Worm (Caenorhabditis elegans) whole organism, mixed stage, embryonic: ENCODE measurements around the gene mep-1.

Experiments used
- ceh-83 ChIP-seq: fragments of 200-800 bp; sonication (Bioruptor generic); optimal IDR thresholded peaks from 2 replicates; lab custom pipeline; 2018; ENCODE audit warnings: mild to moderate bottlenecking, missing genetic modification characterization, missing compliant biosample characterization
- cnd-1 ChIP-seq: fragments of 200-800 bp; sonication (Bioruptor generic); optimal IDR thresholded peaks from 2 replicates; lab custom pipeline; 2018; ENCODE audit warnings: mild to moderate bottlenecking, missing genetic modification characterization, missing compliant biosample characterization
- drap-1 ChIP-seq: fragments of 200-800 bp; sonication (Bioruptor generic); optimal IDR thresholded peaks from 3 replicates; lab custom pipeline; 2018; ENCODE audit warnings: mild to moderate bottlenecking, missing genetic modification characterization, missing compliant biosample characterization
- elt-1 ChIP-seq: sonication (generic microtip); optimal IDR thresholded peaks from 2 replicates; lab custom pipeline; 2017; ENCODE audit warnings: missing genetic modification characterization, mild to moderate bottlenecking, missing compliant biosample characterization, antibody characterized with exemption, moderate library complexity, borderline replicate concordance; ENCODE audit not compliant: insufficient read depth
- elt-3 ChIP-seq: fragments of 150-350 bp; optimal IDR thresholded peaks from 2 replicates; lab custom pipeline; 2014; ENCODE audit warnings: missing biosample characterization, missing genetic modification characterization
- flh-1 ChIP-seq: fragments of 200-800 bp; sonication (Bioruptor generic); optimal IDR thresholded peaks from 2 replicates; lab custom pipeline; 2018; ENCODE audit warnings: mild to moderate bottlenecking, missing genetic modification characterization, moderate library complexity, missing compliant biosample characterization
- ham-2 ChIP-seq: fragments of 200-800 bp; sonication (Bioruptor generic); optimal IDR thresholded peaks from 2 replicates; lab custom pipeline; 2018; ENCODE audit warnings: mild to moderate bottlenecking, missing genetic modification characterization, missing compliant biosample characterization
- hlh-1 ChIP-seq: fragments of 150-350 bp; optimal IDR thresholded peaks from 2 replicates; lab custom pipeline; 2014; ENCODE audit warnings: missing biosample characterization, missing genetic modification reagents, missing genetic modification characterization
- mab-5 ChIP-seq: fragments of 150-350 bp; optimal IDR thresholded peaks from 2 replicates; lab custom pipeline; 2014; ENCODE audit warnings: missing biosample characterization, missing genetic modification characterization
- mls-2 ChIP-seq: sonication (generic microtip); optimal IDR thresholded peaks from 2 replicates; lab custom pipeline; 2016; ENCODE audit warnings: mild to moderate bottlenecking, missing genetic modification characterization, moderate library complexity, missing compliant biosample characterization
- nhr-12 ChIP-seq: fragments of 150-350 bp; optimal IDR thresholded peaks from 2 replicates; lab custom pipeline; 2014; ENCODE audit warnings: missing biosample characterization, missing genetic modification characterization
- nhr-2 ChIP-seq: fragments of 150-350 bp; optimal IDR thresholded peaks from 2 replicates; lab custom pipeline; 2014; ENCODE audit warnings: missing biosample characterization, missing genetic modification characterization
- pha-4 ChIP-seq: fragments of 150-350 bp; optimal IDR thresholded peaks from 2 replicates; lab custom pipeline; 2018; ENCODE audit warnings: missing biosample characterization, missing genetic modification reagents, missing genetic modification characterization
- sem-2 ChIP-seq: fragments of 200-800 bp; sonication (Bioruptor generic); optimal IDR thresholded peaks from 2 replicates; lab custom pipeline; 2018; ENCODE audit warnings: mild to moderate bottlenecking, missing genetic modification characterization, missing compliant biosample characterization
- sptf-1 ChIP-seq: sonication (generic microtip); optimal IDR thresholded peaks from 2 replicates; lab custom pipeline; 2017; ENCODE audit warnings: mild to moderate bottlenecking, missing genetic modification characterization, moderate library complexity, missing compliant biosample characterization
- tbx-8 ChIP-seq: fragments of 200-800 bp; sonication (Bioruptor generic); optimal IDR thresholded peaks from 2 replicates; lab custom pipeline; 2018; ENCODE audit warnings: mild to moderate bottlenecking, missing genetic modification characterization, moderate library complexity, missing compliant biosample characterization
- unc-120 ChIP-seq: sonication (generic microtip); optimal IDR thresholded peaks from 2 replicates; lab custom pipeline; 2017; ENCODE audit warnings: missing genetic modification characterization, missing compliant biosample characterization; ENCODE audit not compliant: poor library complexity, severe bottlenecking
- unc-62 ChIP-seq: fragments of 150-350 bp; optimal IDR thresholded peaks from 2 replicates; lab custom pipeline; 2014; ENCODE audit warnings: missing biosample characterization, missing genetic modification reagents, missing genetic modification characterization
- zip-8 ChIP-seq: fragments of 150-350 bp; optimal IDR thresholded peaks from 2 replicates; lab custom pipeline; 2014; ENCODE audit warnings: missing biosample characterization, missing genetic modification characterization
- ztf-11 ChIP-seq: fragments of 150-350 bp; optimal IDR thresholded peaks from 2 replicates; lab custom pipeline; 2014; ENCODE audit warnings: missing biosample characterization, missing genetic modification characterization

mep-1 gene

ce11 chrIV:11568249-11568940 is 44.0 kb downstream of the mep-1 start:
- TF ChIP-seq pha-4 (tag; lab: Kevin White, UChicago) (peak; percentile 82), ham-2 (GFP tag; lab: Kevin White, UChicago) (peak; percentile 26), drap-1 (no peak), sptf-1 (tag; lab: Kevin White, UChicago) (no peak)

DNA sequence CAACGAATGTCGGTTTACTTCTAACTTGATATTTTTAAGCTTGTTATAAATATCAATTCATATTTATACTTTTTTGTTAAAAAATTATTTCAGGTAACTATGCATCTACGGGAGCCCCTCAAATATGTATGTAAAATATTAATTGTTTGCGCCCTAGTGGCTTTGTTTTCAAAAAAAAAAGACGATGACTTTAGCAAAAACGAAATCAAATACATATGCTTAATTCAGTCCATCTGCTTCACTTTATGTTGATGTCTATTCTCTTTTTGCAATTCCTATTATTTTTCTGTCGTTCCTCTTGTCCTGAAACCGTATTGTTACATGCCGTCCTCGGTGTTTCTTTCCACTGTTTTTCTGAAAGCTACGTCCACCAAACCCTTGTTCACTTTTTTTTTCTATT is 45.4 kb downstream of the mep-1 start:
- TF ChIP-seq flh-1 (GFP tag; lab: Kevin White, UChicago) (no peak), sptf-1 (tag; lab: Kevin White, UChicago) (no peak), elt-3 (no peak), mab-5 (tag; lab: Kevin White, UChicago) (no peak), cnd-1 (tag; lab: Kevin White, UChicago) (no peak), ceh-83 (GFP tag; lab: Kevin White, UChicago) (no peak), tbx-8 (GFP tag; lab: Kevin White, UChicago) (no peak), nhr-12 (tag; lab: Kevin White, UChicago) (no peak)

DNA sequence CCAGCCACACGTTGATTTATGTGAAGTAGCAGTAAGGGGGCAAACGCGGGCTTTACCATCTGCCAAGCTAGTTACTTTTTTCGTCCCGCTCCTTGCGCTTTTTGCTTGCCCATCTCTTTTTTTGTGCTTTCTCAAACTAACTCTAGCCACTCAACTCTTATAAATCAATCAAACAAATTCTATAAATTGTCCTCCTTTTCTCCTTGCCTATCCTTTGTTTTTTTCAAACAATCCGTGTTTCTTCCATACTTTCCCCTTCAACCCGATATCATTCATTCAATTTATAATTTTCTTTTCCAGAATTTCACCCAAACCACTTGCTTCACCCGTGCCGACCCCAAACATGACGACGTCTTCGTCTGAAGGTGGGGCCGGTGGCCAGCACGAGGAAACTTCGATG is 45.8 kb downstream of the mep-1 start, which contains the start of gene srgp-1:
srgp-1 (plus strand) TSS at position 301 of the 400 bp plus-strand sequence.
- no peak for TF ChIP-seq sem-2 (GFP tag; lab: Kevin White, UChicago)

DNA sequence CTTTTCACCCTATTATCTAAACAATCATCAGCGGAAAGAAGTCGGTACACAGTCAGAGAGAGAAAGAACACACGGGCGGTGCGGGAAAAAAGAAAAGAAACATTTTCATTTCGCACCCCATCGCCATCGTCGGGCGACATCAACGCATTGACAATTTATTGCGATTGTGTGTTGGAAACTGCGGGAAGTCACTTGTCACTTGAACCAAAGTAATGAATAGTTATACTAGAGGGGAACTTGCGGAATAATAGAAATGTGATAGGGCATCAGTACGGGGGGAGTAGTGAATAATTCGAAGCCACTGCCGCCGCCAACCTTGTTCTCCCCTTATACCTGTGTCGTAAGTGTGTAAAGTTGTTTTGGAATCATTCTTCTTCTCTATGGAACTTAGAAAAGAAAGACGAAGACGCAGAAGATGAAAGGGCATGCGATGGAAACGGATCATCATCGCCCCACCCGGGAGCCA is 47.0 kb downstream of the mep-1 start:
- TF ChIP-seq elt-1 (tag; lab: Kevin White, UChicago), result peak; percentile 5
- TF ChIP-seq ham-2 (GFP tag; lab: Kevin White, UChicago), result no peak
- no peak for TF ChIP-seq mls-2 (tag; lab: Kevin White, UChicago)
- peak; percentile 22 for TF ChIP-seq hlh-1 (tag; lab: Kevin White, UChicago)
- no peak for TF ChIP-seq ztf-11 (tag; lab: Kevin White, UChicago)
- TF ChIP-seq unc-120 (tag; lab: Kevin White, UChicago), result peak; percentile 80
- TF ChIP-seq unc-62, result peak; percentile 33

ce11 chrIV:11572524-11572923 is 48.1 kb downstream of the mep-1 start:
- TF ChIP-seq mab-5 (tag; lab: Kevin White, UChicago) (peak; percentile 14), unc-62 (peak; percentile 74), unc-120 (tag; lab: Kevin White, UChicago) (peak; percentile 76), ham-2 (GFP tag; lab: Kevin White, UChicago) (no peak)

- TF ChIP-seq zip-8 (tag; lab: Kevin White, UChicago) (no peak), sptf-1 (tag; lab: Kevin White, UChicago) (no peak), sem-2 (GFP tag; lab: Kevin White, UChicago) (no peak), nhr-2 (tag; lab: Kevin White, UChicago) (no peak)
These were observed 49.9 kb downstream of the mep-1 start for ce11 chrIV:11574331-11574730.
